Worm (Caenorhabditis elegans): ENCODE measurements around the gene F46E10.18.

F46E10.18 gene

ce11 chrV:6517305-6518224 lies 3.3 kb upstream of the F46E10.18 start:
- 0 out of 2 replicates have a peak, but pooled peaks have one; percentile 15 for TF ChIP-seq ceh-91 (GFP tag; IDR thresholded peaks at IDR 0.05)
- no peak for TF ChIP-seq F55B11.4 (tag; optimal IDR thresholded peaks at IDR 0.05; ENCODE audit: borderline replicate concordance, insufficient read depth)
- peak; percentile 36 for TF ChIP-seq him-1 (tag; optimal IDR thresholded peaks at IDR 0.05)
- peak; percentile 3 for TF ChIP-seq somi-1 (GFP tag; optimal IDR thresholded peaks at IDR 0.05)
- peak; percentile 76 for TF ChIP-seq lsl-1 (GFP tag; optimal IDR thresholded peaks at IDR 0.05)
- peak; percentile 67; the same call in 1 of the 2 replicates for TF ChIP-seq madf-6 (GFP tag; IDR thresholded peaks at IDR 0.05)
- TF ChIP-seq D2030.7 (GFP tag; IDR thresholded peaks at IDR 0.05): 0 out of 2 replicates have a peak, but pooled peaks have one; percentile 23
- no peak for TF ChIP-seq attf-6 (GFP tag; IDR thresholded peaks at IDR 0.05)
- no peak for TF ChIP-seq ceh-40 (GFP tag; IDR thresholded peaks at IDR 0.05)
- TF ChIP-seq F39B2.1 (GFP tag; IDR thresholded peaks at IDR 0.05): no peak
- peak; percentile 35; the same call in 1 of the 2 replicates for TF ChIP-seq K11D2.4 (GFP tag; IDR thresholded peaks at IDR 0.05)
- TF ChIP-seq efl-1 (GFP tag; optimal IDR thresholded peaks at IDR 0.05): peak; percentile 63
- peak; percentile 1 for TF ChIP-seq F22D6.2 (tag; optimal IDR thresholded peaks at IDR 0.05)
- TF ChIP-seq lin-40 (tag; optimal IDR thresholded peaks at IDR 0.05): peak; percentile 29
- peak; percentile 1 for TF ChIP-seq ztf-26 (tag; optimal IDR thresholded peaks at IDR 0.05)
- peak; percentile 54 for TF ChIP-seq xnd-1 (tag; optimal IDR thresholded peaks at IDR 0.05)
- TF ChIP-seq B0336.3 (GFP tag; IDR thresholded peaks at IDR 0.05): no peak
- peak; percentile 75 for TF ChIP-seq F33H1.4 (GFP tag; IDR thresholded peaks at IDR 0.05)
- no peak for TF ChIP-seq atf-7 (tag; optimal IDR thresholded peaks at IDR 0.05)
- TF ChIP-seq ztf-25 (GFP tag; IDR thresholded peaks at IDR 0.05): no peak
- peak; percentile 42 for TF ChIP-seq pha-4 (tag; optimal IDR thresholded peaks at IDR 0.05)
- peak; percentile 46 for TF ChIP-seq madf-8 (GFP tag; conservative IDR thresholded peaks at IDR 0.05)

- TF ChIP-seq zfh-2 (GFP tag; conservative IDR thresholded peaks at IDR 0.05): no peak
- no peak for TF ChIP-seq attf-6 (GFP tag; IDR thresholded peaks at IDR 0.05)
- TF ChIP-seq madf-3 (GFP tag; IDR thresholded peaks at IDR 0.05): no peak
- TF ChIP-seq zim-3 (tag; optimal IDR thresholded peaks at IDR 0.05): no peak
- no peak for TF ChIP-seq F10E7.11 (tag; optimal IDR thresholded peaks at IDR 0.05)
- no peak for TF ChIP-seq akir-1 (GFP tag; optimal IDR thresholded peaks at IDR 0.05)
- TF ChIP-seq T07F8.4 (tag; optimal IDR thresholded peaks at IDR 0.05): no peak
- no peak for TF ChIP-seq F57C9.4 (tag; optimal IDR thresholded peaks at IDR 0.05)
- no peak for TF ChIP-seq F57A8.1 (GFP tag; optimal IDR thresholded peaks at IDR 0.05)
- no peak for TF ChIP-seq ets-4 (GFP tag; optimal IDR thresholded peaks at IDR 0.05)
- TF ChIP-seq nfya-1 (tag; optimal IDR thresholded peaks at IDR 0.05; ENCODE audit: borderline replicate concordance, insufficient read depth): no peak
- no peak for TF ChIP-seq C17E4.6 (GFP tag; IDR thresholded peaks at IDR 0.05)
- TF ChIP-seq mes-4 (tag; optimal IDR thresholded peaks at IDR 0.05): no peak
- TF ChIP-seq lir-1 (GFP tag; conservative IDR thresholded peaks at IDR 0.05): no peak
- TF ChIP-seq B0035.1 (tag; optimal IDR thresholded peaks at IDR 0.05): no peak
- TF ChIP-seq B0019.2 (GFP tag; conservative IDR thresholded peaks at IDR 0.05): no peak
- no peak for TF ChIP-seq F37B4.10 (GFP tag; IDR thresholded peaks at IDR 0.05)
- no peak for TF ChIP-seq ztf-28 (GFP tag; IDR thresholded peaks at IDR 0.05)
Measured at ce11 chrV:6518225-6518396, 2.7 kb upstream of the F46E10.18 start, which contains the start of gene F46E10.3. Gene F46E10.3, plus strand, starts transcription at chrV:6518297.

All from whole organism, young adult.